Worm (Caenorhabditis elegans) whole organism, midembryonic: ENCODE data around the gene F23H11.7.

Experiments used
- flt-1 ChIP-seq: fragments of 200-800 bp; sonication (Bioruptor generic); IDR thresholded peaks from 2 replicates; pipeline ENCODE4 v1.3.6; 2022; ENCODE audit warnings: missing genetic modification characterization, missing compliant biosample characterization
- klf-2 ChIP-seq: fragments of 200-800 bp; sonication (Bioruptor generic); conservative IDR thresholded peaks from 2 replicates; pipeline ENCODE4 v1.3.6; 2022; ENCODE audit warnings: missing genetic modification reagents, missing genetic modification characterization, missing compliant biosample characterization

DNA sequence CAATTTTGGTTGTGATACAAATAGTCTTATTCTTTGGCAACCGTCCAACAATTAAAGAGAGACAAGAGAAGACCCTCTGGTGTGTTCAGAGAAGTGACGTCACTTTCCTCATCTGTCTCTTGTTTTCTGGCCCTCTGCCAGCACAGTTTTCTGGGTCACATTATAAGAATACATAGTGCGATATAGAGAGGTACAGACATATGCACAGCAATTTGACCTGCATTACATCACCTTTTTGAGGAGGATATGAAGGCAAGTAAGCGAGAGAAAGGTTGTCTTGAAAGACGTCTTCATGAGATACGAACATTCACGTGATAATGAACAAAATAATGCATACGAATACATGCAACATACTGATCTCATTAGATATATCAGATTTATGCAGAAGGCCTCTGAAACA, 48.7 kb downstream of the F23H11.7 start:
- TF ChIP-seq klf-2 (no peak), flt-1 (GFP tag; lab: Robert Waterston, UW) (no peak)
